Worm (Caenorhabditis elegans): Measurements from ENCODE around the gene col-185.

col-185 gene

DNA sequence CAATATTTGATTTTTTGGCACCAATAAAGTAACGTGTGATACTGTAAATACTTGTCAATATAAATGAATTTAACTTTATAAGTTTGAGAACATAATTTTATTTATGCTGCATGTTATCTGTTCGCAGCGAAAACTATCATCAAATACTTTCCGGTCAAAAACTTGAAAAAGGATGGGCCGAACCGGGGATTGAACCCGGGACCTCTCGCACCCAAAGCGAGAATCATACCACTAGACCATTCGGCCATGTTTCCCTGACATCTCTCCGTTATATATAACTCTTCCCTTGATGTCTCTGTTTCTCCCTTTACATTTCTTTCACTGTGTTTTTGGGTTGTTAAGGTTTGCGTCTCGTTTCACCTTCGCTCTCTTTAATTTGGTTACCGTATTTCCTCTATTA lies 899 bp upstream of the col-185 start (continued):
- no peak for TF ChIP-seq eor-1 (tag; optimal IDR thresholded peaks at IDR 0.05)
- TF ChIP-seq R02D3.7 (tag; optimal IDR thresholded peaks at IDR 0.05), result no peak
- TF ChIP-seq hmg-11 (tag; optimal IDR thresholded peaks at IDR 0.05), result peak; percentile 81
- TF ChIP-seq unc-62 (GFP tag; optimal IDR thresholded peaks at IDR 0.05), result no peak
- no peak for TF ChIP-seq aly-2 (tag; optimal IDR thresholded peaks at IDR 0.05)
- peak; percentile 20 for TF ChIP-seq nfya-1 (tag; optimal IDR thresholded peaks at IDR 0.05; ENCODE audit: insufficient read depth)
- TF ChIP-seq snpc-4 (tag; optimal IDR thresholded peaks at IDR 0.05), result peak; percentile 26
- TF ChIP-seq lin-39 (tag; optimal IDR thresholded peaks at IDR 0.05), result peak; percentile 22
- no peak for TF ChIP-seq nhr-67 (tag; optimal IDR thresholded peaks at IDR 0.05)

DNA sequence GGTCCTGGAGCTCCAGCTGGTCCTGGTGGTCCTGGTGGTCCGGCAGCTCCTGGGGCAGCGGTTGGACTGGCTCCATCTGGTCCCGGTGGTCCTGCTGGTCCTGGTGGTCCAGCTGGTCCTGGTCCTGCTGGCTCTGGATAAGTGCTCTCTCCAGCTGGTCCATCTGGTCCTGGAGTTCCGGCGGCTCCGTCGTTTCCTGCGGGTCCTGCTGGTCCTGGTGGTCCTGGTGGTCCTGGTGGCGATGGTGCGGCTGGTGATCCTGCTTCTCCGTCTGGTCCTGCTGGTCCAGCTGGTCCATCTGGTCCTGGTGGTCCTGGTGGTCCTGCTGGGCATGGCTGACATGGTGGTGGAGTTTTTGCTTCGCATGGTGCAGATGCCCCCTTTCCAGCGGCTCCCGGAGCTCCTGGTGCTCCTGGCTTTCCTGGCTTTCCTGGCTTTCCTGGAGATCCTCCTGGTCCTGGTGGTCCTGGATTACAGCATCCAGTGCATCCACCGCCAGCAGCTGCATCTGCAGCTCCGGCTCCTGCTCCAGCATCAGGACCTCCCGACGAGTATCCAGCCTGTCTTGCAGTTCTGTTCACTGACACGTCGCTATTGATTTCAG lies 561 bp downstream of the col-185 start:
- TF ChIP-seq tbx-2 (tag; optimal IDR thresholded peaks at IDR 0.05) (no peak), fkh-2 (tag; optimal IDR thresholded peaks at IDR 0.05) (no peak), nhr-77 (tag; optimal IDR thresholded peaks at IDR 0.05) (no peak)

DNA sequence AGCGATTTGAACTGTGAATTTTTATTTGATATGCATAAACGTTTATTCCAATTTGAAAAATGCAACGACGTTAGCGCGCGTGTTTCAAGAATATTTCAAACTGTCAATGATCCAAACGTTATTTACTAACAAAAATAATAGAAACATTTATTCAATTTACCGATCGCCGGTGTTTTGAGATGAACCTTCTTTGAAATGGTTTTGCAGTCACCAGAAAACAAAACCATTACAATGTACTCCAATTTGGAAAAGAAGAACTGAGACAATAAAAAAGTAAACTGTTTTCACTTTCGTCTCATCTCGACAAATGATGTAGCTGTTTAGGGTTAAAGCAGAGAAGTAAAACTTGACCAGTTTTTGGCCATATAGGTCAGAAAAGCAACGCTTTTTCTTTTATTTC lies 3.7 kb downstream of the col-185 start, which contains the start of gene H06A10.1:
Gene H06A10.1 (plus strand): TSS at position 301 of the 400 bp plus-strand sequence.
- TF ChIP-seq sea-2 (GFP tag; optimal IDR thresholded peaks at IDR 0.05) (no peak), elt-3 (tag; optimal IDR thresholded peaks at IDR 0.05) (no peak), aly-2 (tag; optimal IDR thresholded peaks at IDR 0.05) (no peak), R02D3.7 (tag; optimal IDR thresholded peaks at IDR 0.05) (no peak), unc-62 (GFP tag; optimal IDR thresholded peaks at IDR 0.05) (no peak)

DNA sequence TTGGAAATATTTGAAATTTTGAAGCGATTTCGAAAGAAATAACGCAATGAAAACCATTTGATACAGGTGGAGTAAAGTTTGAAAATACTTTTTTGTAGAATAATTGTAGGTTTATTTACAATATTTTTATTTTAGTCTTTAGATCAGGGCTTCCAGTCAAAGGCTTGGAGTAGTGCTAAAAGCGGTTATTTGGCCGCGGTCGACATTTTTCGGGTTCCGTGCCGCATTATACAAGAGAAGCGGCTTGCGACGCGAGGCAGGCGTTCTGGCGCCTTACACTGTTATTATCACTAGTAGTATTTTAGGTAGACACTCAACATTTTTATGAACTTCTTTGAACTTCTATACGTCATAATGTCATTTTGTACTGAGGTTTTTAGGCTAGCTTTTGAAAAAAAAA lies 4.4 kb downstream of the col-185 start:
- TF ChIP-seq aly-2 (tag; optimal IDR thresholded peaks at IDR 0.05), result no peak
- no peak for TF ChIP-seq ceh-82 (tag; optimal IDR thresholded peaks at IDR 0.05)
- TF ChIP-seq egl-5 (tag; optimal IDR thresholded peaks at IDR 0.05), result no peak
- TF ChIP-seq daf-12 (tag; optimal IDR thresholded peaks at IDR 0.05), result no peak
- TF ChIP-seq nhr-25 (tag; optimal IDR thresholded peaks at IDR 0.05), result no peak
- no peak for TF ChIP-seq lsy-12 (tag; optimal IDR thresholded peaks at IDR 0.05)
- no peak for TF ChIP-seq hmg-11 (tag; optimal IDR thresholded peaks at IDR 0.05)
- no peak for TF ChIP-seq ceh-28 (tag; optimal IDR thresholded peaks at IDR 0.05)
- no peak for TF ChIP-seq nhr-23 (tag; optimal IDR thresholded peaks at IDR 0.05)
- no peak for TF ChIP-seq ama-1 (optimal IDR thresholded peaks at IDR 0.05)
- TF ChIP-seq tbx-2 (tag; optimal IDR thresholded peaks at IDR 0.05), result no peak
- no peak for TF ChIP-seq unc-62 (GFP tag; optimal IDR thresholded peaks at IDR 0.05)

DNA sequence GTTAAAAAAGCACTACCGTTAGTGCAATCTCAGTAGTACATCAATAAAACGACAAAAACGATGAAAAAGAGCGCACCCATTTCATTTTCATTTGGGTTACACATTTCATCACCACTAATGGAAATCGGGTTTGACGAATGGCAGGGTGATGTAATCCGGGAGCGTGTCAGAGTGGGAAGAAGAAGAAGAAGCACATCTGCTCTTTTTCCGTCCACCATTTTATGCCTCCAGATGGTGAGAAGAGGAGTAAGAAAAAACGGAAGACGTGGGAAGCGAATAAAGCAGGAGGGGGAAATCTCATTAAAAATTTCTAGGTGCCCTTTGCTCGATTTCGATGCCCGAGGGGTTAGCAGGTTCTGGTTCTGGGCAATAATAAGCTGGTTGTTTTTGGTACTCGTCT lies 4.9 kb downstream of the col-185 start:
- no peak for TF ChIP-seq ztf-4 (tag; optimal IDR thresholded peaks at IDR 0.05)
- peak; percentile 16 for TF ChIP-seq lin-39 (tag; optimal IDR thresholded peaks at IDR 0.05)
- no peak for TF ChIP-seq ama-1 (optimal IDR thresholded peaks at IDR 0.05)

DNA sequence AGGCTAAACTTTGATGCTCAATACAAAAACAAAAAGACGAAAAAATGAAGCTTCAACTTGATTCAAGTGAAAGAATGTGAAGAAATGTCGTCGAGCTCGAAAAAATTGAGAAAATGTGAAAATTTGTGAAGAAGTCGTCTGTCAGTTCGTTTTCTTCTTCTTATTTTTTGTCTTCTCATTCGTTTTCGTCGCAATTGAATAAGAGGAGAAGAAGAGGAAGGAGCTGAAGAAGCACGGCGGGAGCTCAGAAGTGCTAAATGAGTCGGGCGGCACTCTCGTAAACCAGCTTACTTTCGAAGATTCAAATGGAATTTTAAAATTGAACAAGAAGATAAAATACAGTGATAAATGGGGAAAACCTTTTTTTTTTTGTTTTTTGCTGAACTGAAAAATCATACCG lies 5.7 kb downstream of the col-185 start:
- TF ChIP-seq nhr-25 (tag; optimal IDR thresholded peaks at IDR 0.05) (no peak), nhr-23 (tag; optimal IDR thresholded peaks at IDR 0.05) (no peak), fkh-10 (GFP tag; optimal IDR thresholded peaks at IDR 0.05) (peak; percentile 46)

DNA sequence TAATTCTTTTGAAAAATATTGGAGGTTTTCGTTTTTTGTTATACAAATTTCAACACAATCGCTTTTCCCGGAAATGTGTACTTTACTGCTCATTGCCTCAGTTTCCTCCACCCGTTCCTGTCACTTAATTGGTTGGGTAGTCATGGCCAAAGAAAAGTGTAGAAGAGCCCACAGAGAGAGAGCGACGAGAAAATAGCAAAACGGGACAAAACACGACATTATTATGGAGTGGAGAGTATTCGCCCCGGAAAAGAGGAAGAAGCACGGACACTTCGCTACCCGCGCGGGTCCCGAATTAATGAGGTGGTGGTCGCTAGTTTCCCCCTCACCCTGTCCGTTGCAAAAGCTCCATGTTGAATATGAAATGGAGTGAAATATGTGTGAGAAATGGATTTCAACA lies 7.1 kb downstream of the col-185 start:
- TF ChIP-seq pha-4 (tag; optimal IDR thresholded peaks at IDR 0.05) (no peak), ceh-16 (tag; optimal IDR thresholded peaks at IDR 0.05) (no peak), ZK546.5 (tag; optimal IDR thresholded peaks at IDR 0.05) (no peak), nfya-1 (tag; optimal IDR thresholded peaks at IDR 0.05; ENCODE audit: insufficient read depth) (peak; percentile 14)

DNA sequence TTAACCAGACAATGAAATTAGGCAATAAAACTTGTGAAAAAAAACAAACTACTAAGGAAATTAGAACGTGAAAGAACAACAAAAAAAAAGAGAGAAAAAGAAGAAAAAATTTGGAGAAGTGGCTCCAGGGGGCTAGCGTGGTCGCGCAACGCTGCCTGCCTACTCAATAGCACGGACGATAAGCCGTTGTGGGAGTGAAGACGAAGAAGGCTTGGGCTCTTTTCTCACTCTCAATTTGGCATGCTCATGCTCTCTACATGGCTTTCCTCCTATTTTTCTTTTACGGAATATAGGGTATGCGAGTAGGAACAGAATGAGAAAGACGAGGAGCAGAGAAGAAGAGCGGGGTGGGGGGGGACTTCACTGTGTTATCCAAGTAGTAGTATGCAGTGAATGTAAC lies 8.6 kb downstream of the col-185 start:
- peak; percentile 69 for TF ChIP-seq hmg-11 (tag; optimal IDR thresholded peaks at IDR 0.05)
- TF ChIP-seq fkh-10 (GFP tag; optimal IDR thresholded peaks at IDR 0.05), result peak; percentile 53
- TF ChIP-seq lin-39 (tag; optimal IDR thresholded peaks at IDR 0.05), result peak; percentile 54
- no peak for TF ChIP-seq eor-1 (tag; optimal IDR thresholded peaks at IDR 0.05)
- peak; percentile 73 for TF ChIP-seq nfya-1 (tag; optimal IDR thresholded peaks at IDR 0.05; ENCODE audit: insufficient read depth)
- no peak for TF ChIP-seq mml-1 (tag; optimal IDR thresholded peaks at IDR 0.05)
- TF ChIP-seq snpc-4 (tag; optimal IDR thresholded peaks at IDR 0.05), result peak; percentile 37

Measured in whole organism, L3 larva.